Fruit fly (Drosophila melanogaster): ENCODE results near the gene Sce.

Gene Sce

DNA sequence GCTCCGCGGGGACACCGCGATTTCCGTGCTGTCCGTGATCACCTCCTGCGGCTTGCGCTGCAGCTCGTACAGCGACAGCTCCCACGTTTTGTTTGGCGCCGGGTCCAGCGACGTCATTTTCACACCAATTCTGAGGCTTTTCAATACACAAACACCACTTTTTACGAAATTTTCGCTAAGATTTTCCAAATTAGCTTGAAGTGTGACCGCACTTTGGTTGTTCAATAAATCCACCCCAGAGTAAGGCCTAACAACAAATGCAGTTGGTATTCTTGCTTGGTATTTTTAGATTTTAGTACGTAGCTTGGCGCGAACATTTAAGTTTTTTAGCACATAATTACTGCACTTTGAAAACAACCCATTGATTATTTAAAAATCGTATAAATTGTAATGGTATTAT is at the start of gene Sce:
Gene Sce (minus strand): TSS at position 231 of the 400 bp plus-strand sequence.
- TF ChIP-seq Crg-1 (GFP tag; optimal IDR thresholded peaks at IDR 0.05), result no peak
- no peak for TF ChIP-seq tj (GFP tag; optimal IDR thresholded peaks at IDR 0.05)
- no peak for TF ChIP-seq pad (GFP tag; optimal IDR thresholded peaks at IDR 0.05)
- no peak for TF ChIP-seq CG11617 (GFP tag; optimal IDR thresholded peaks at IDR 0.05)

DNA sequence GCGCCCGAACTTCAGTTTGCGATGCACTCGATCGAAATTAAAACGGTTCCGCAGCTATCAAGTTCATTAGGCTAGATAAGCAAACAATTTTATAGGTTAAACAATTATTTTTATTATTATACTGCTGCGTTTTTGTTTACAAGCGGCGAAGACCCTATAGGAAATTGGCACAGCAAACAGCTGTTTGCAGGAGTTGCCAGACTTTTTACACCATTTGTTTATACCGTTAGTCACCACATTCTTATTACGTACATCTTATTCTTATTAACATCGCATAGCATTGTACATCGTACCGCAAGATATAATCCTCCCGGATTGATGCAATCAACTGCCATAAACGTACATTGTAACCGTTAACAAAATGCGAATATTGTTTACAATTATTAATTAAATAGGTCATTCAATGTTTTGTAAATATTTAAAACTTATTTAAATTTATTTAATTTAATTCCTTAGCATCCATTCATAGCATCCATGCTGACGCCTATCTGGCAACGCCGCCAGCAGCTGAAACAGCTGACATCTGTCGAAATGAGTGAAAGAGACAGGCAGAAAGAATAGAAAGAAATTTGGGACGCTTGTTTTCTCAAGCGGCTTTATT is 24.9 kb upstream of the Sce start, which contains the start of the genes CROT and CG12877:
Gene CROT (minus strand): TSS at position 171 of the 601 bp plus-strand sequence.
Gene CG12877 (plus strand): TSS at position 520 of the 601 bp plus-strand sequence.
- TF ChIP-seq Hr96 (GFP tag; optimal IDR thresholded peaks at IDR 0.05), result peak; percentile 43
- TF ChIP-seq ovo (GFP tag; optimal IDR thresholded peaks at IDR 0.05), result peak; percentile 78
- TF ChIP-seq bab1 (GFP tag; optimal IDR thresholded peaks at IDR 0.05), result peak; percentile 85
- TF ChIP-seq kay (GFP tag; ENCODE audit: borderline replicate concordance), result peak; percentile 89
- TF ChIP-seq CG1620 (GFP tag; optimal IDR thresholded peaks at IDR 0.05), result peak; percentile 55
- TF ChIP-seq CG12768 (GFP tag; optimal IDR thresholded peaks at IDR 0.05), result peak; percentile 62
- no peak for TF ChIP-seq cic (GFP tag; optimal IDR thresholded peaks at IDR 0.05)
- TF ChIP-seq cnc (optimal IDR thresholded peaks at IDR 0.05), result no peak
- TF ChIP-seq Clk (GFP tag; optimal IDR thresholded peaks at IDR 0.05), result peak; percentile 58
- TF ChIP-seq tj (GFP tag; optimal IDR thresholded peaks at IDR 0.05), result peak; percentile 63
- TF ChIP-seq Crg-1 (GFP tag; optimal IDR thresholded peaks at IDR 0.05), result peak; percentile 70
- peak; percentile 25 for TF ChIP-seq Mnt (GFP tag; optimal IDR thresholded peaks at IDR 0.05)
- peak; percentile 86 for TF ChIP-seq CG7045 (GFP tag; optimal IDR thresholded peaks at IDR 0.05)
- peak; percentile 71 for TF ChIP-seq CG7101 (tag; optimal IDR thresholded peaks at IDR 0.05)
- TF ChIP-seq CG33017 (tag; optimal IDR thresholded peaks at IDR 0.05), result peak; percentile 73
- peak; percentile 61 for TF ChIP-seq pad (GFP tag; optimal IDR thresholded peaks at IDR 0.05)
- TF ChIP-seq CG5204 (GFP tag; optimal IDR thresholded peaks at IDR 0.05), result peak; percentile 65
- TF ChIP-seq CG11617 (GFP tag; optimal IDR thresholded peaks at IDR 0.05), result peak; percentile 86
- TF ChIP-seq toe (GFP tag; optimal IDR thresholded peaks at IDR 0.05), result peak; percentile 81
- TF ChIP-seq CG14711 (tag; optimal IDR thresholded peaks at IDR 0.05), result peak; percentile 72

DNA sequence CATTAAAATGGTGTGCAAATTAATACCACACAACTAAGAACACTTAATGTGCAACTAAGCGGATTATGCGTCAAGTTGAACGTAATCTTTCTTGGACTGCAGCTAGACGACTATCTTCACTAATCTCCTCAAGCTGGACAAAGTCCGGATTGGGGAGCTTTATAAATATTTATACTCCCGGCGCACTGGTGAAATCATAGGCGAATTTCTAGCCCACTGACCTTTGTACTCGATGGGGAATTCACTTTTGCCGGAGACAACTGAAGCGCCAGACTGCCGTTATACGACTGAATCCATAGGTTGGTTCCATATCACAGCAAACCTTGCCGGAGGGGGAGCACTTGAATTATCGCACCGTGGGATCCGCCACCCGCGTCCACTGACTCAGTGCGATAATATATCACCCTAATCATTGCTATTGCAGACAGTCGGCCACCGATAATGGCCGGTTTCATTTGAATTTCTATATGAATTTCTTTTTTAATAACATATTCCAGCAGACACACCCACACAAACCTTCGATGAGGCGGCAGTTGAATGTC is 24.3 kb upstream of the Sce start:
- TF ChIP-seq cic (GFP tag; optimal IDR thresholded peaks at IDR 0.05), result no peak
- no peak for TF ChIP-seq CG5204 (GFP tag; optimal IDR thresholded peaks at IDR 0.05)
- peak; percentile 82 for TF ChIP-seq CG12768 (GFP tag; optimal IDR thresholded peaks at IDR 0.05)
- no peak for TF ChIP-seq CG1620 (GFP tag; optimal IDR thresholded peaks at IDR 0.05)
- peak; percentile 16 for TF ChIP-seq Hr96 (GFP tag; optimal IDR thresholded peaks at IDR 0.05)

DNA sequence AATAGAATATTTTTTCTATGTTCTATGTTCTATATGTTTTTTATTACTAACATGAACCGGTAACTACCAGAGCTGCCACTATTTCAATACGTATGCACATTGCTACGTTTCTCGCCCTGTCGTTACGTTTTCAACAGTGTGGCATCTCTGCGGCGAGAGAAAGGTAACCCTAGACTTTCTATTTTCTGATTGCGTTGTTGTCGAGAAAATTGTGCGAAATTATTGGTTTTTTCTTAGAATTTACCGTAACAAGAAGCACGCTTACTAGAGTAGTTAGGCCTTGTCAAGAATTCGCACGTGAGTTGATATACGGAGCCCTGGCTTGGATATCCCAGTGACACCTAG is 18.4 kb upstream of the Sce start, which contains the start of gene btz:
Gene btz (plus strand): TSS at position 133 of the 345 bp plus-strand sequence.
- TF ChIP-seq CG7101 (tag; optimal IDR thresholded peaks at IDR 0.05), result peak; percentile 12
- peak; percentile 13 for TF ChIP-seq toe (GFP tag; optimal IDR thresholded peaks at IDR 0.05)
- peak; percentile 35 for TF ChIP-seq ovo (GFP tag; optimal IDR thresholded peaks at IDR 0.05)
- no peak for TF ChIP-seq pad (GFP tag; optimal IDR thresholded peaks at IDR 0.05)
- no peak for TF ChIP-seq kay (GFP tag; ENCODE audit: borderline replicate concordance)
- peak; percentile 98 for TF ChIP-seq CG14711 (tag; optimal IDR thresholded peaks at IDR 0.05)

DNA sequence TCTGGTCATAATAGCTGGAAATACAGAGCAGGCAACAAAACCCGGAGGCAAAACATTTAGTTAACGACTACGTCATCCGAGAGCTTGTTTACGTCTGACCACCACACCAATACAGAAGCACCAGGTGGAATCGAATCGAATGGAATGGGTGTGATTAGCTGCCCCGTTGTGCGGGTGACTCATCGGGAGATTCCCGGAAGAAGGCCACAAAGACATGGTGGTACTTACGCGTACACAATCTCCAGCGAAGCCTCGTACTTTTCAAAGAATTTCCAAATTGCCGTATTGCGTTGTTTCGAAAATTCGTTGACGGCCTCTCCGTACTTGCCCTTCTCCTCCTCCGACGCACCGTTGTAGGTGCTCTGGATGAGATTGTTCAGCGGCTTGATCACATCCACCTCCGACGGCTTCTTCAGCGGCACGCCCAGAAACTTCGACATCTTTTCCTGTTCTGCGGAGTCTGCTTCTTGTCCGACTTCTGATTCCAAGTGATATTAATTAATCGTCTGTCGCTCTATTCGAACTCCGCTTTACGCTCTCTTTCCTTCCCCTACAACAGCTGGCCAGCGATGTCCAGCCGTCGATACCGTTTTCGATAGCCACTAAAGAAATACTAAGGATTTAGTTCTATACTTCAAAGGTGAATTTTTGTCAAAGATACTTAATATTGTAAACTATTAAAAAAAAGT is 17.9 kb upstream of the Sce start, which contains the start of gene ALiX:
Gene ALiX (minus strand): TSS at position 571 of the 689 bp plus-strand sequence.
- peak; percentile 99 for TF ChIP-seq pad (GFP tag; optimal IDR thresholded peaks at IDR 0.05)
- TF ChIP-seq toe (GFP tag; optimal IDR thresholded peaks at IDR 0.05), result no peak

DNA sequence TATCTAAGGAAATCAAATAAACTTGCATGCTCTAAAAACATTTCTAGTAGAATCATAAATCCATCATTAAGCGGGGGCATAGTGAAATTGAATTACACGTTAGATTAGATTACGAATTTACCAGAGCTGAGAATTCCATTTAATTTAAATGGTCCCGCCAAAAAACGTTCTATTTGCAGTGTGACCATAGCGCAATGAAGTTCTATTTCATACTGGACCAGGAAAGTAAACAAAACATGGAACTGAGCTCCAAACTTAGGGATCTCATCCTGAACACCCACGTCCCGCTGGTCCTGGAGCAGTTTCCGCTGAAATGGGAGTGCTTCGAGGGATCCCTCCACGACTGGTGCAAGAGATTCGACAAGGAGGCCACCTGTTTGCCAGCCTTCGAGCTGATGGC is 13.2 kb upstream of the Sce start, which contains the start of gene HSPBAP1:
Gene HSPBAP1 (plus strand): TSS at position 217 of the 400 bp plus-strand sequence.
- TF ChIP-seq CG11617 (GFP tag; optimal IDR thresholded peaks at IDR 0.05), result no peak
- no peak for TF ChIP-seq bab1 (GFP tag; optimal IDR thresholded peaks at IDR 0.05)
- TF ChIP-seq tj (GFP tag; optimal IDR thresholded peaks at IDR 0.05), result no peak
- no peak for TF ChIP-seq Hr96 (GFP tag; optimal IDR thresholded peaks at IDR 0.05)
- no peak for TF ChIP-seq Clk (GFP tag; optimal IDR thresholded peaks at IDR 0.05)
- TF ChIP-seq Crg-1 (GFP tag; optimal IDR thresholded peaks at IDR 0.05), result no peak
- no peak for TF ChIP-seq CG33017 (tag; optimal IDR thresholded peaks at IDR 0.05)
- no peak for TF ChIP-seq CG7101 (tag; optimal IDR thresholded peaks at IDR 0.05)
- TF ChIP-seq cnc (optimal IDR thresholded peaks at IDR 0.05), result no peak
- TF ChIP-seq cic (GFP tag; optimal IDR thresholded peaks at IDR 0.05), result no peak
- no peak for TF ChIP-seq CG12768 (GFP tag; optimal IDR thresholded peaks at IDR 0.05)
- no peak for TF ChIP-seq CG7045 (GFP tag; optimal IDR thresholded peaks at IDR 0.05)
- no peak for TF ChIP-seq CG1620 (GFP tag; optimal IDR thresholded peaks at IDR 0.05)
- TF ChIP-seq ovo (GFP tag; optimal IDR thresholded peaks at IDR 0.05), result no peak

DNA sequence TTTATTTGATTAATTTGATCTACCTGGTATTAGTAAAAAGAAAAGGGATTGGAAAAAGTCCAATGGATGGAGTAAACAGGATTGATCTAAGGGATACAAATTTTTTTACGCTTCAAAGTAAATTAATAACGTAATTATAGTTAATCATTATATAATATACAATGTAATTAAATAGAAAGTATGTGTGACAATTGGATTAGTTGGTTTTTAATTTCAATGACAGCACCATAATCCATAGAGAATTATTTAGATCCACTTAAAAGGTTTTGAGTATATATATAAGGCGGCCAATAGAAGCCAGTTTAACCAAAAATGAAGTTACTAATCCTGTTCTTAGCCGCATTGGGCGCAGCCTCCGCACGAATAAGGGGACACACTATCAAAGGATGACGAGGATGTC is 12.8 kb upstream of the Sce start, which contains the start of gene Acp98AB:
Gene Acp98AB (plus strand): TSS at position 301 of the 400 bp plus-strand sequence.
- TF ChIP-seq Clk (GFP tag; optimal IDR thresholded peaks at IDR 0.05) (no peak), Hr96 (GFP tag; optimal IDR thresholded peaks at IDR 0.05) (no peak), CG14711 (tag; optimal IDR thresholded peaks at IDR 0.05) (no peak), Crg-1 (GFP tag; optimal IDR thresholded peaks at IDR 0.05) (no peak), bab1 (GFP tag; optimal IDR thresholded peaks at IDR 0.05) (no peak), cic (GFP tag; optimal IDR thresholded peaks at IDR 0.05) (no peak), CG7045 (GFP tag; optimal IDR thresholded peaks at IDR 0.05) (no peak), CG7101 (tag; optimal IDR thresholded peaks at IDR 0.05) (no peak), pad (GFP tag; optimal IDR thresholded peaks at IDR 0.05) (no peak), kay (GFP tag; ENCODE audit: borderline replicate concordance) (no peak), CG5204 (GFP tag; optimal IDR thresholded peaks at IDR 0.05) (no peak), cnc (optimal IDR thresholded peaks at IDR 0.05) (no peak), CG11617 (GFP tag; optimal IDR thresholded peaks at IDR 0.05) (no peak), CG1620 (GFP tag; optimal IDR thresholded peaks at IDR 0.05) (no peak), toe (GFP tag; optimal IDR thresholded peaks at IDR 0.05) (no peak), ovo (GFP tag; optimal IDR thresholded peaks at IDR 0.05) (no peak), tj (GFP tag; optimal IDR thresholded peaks at IDR 0.05) (no peak), CG33017 (tag; optimal IDR thresholded peaks at IDR 0.05) (no peak), CG12768 (GFP tag; optimal IDR thresholded peaks at IDR 0.05) (no peak), Mnt (GFP tag; optimal IDR thresholded peaks at IDR 0.05) (no peak)

Data from whole organism, adult.